Worm (Caenorhabditis elegans) whole organism, young adult: ENCODE results near the gene srbc-43.

Experiments used
- B0336.3 ChIP-seq: fragments of 200-800 bp; sonication (Bioruptor generic); IDR thresholded peaks from 2 replicates; pipeline ENCODE4 v1.3.6; 2022; ENCODE audit warnings: missing genetic modification characterization, missing compliant biosample characterization
- D2030.7 ChIP-seq: fragments of 200-800 bp; sonication (Bioruptor generic); IDR thresholded peaks from 2 replicates; pipeline ENCODE4 v1.3.6; 2022; ENCODE audit warnings: missing genetic modification reagents, missing genetic modification characterization, missing compliant biosample characterization
- F23B12.7 ChIP-seq: sonication (generic microtip); optimal IDR thresholded peaks from 2 replicates; lab custom pipeline; 2017; ENCODE audit warnings: missing genetic modification characterization, mild to moderate bottlenecking, missing compliant biosample characterization, antibody characterized with exemption, moderate library complexity; ENCODE audit not compliant: insufficient read depth
- F33H1.4 ChIP-seq: fragments of 200-800 bp; sonication (Bioruptor generic); IDR thresholded peaks from 2 replicates; pipeline ENCODE4 v1.3.6; 2022; ENCODE audit warnings: missing genetic modification reagents, missing genetic modification characterization, missing compliant biosample characterization
- F55B11.4 ChIP-seq: sonication (generic microtip); optimal IDR thresholded peaks from 2 replicates; lab custom pipeline; 2016; ENCODE audit warnings: missing compliant biosample characterization, missing genetic modification characterization, borderline replicate concordance; ENCODE audit not compliant: insufficient read depth
- F57A8.1 ChIP-seq: fragments of 200-800 bp; sonication (Bioruptor generic); optimal IDR thresholded peaks from 2 replicates; lab custom pipeline; 2018; ENCODE audit warnings: mild to moderate bottlenecking, missing genetic modification characterization, moderate library complexity, missing compliant biosample characterization
- K12H6.12 ChIP-seq: fragments of 200-800 bp; sonication (Bioruptor generic); optimal IDR thresholded peaks from 2 replicates; lab custom pipeline; 2018; ENCODE audit warnings: mild to moderate bottlenecking, missing genetic modification characterization, missing compliant biosample characterization
- Y53G8AR.9 ChIP-seq: fragments of 200-800 bp; sonication (Bioruptor generic); conservative IDR thresholded peaks from 2 replicates; pipeline ENCODE4 v1.3.6; 2022; ENCODE audit warnings: missing genetic modification reagents, missing genetic modification characterization, missing compliant biosample characterization
- Y95B8A.8 ChIP-seq: fragments of 200-800 bp; sonication (Bioruptor generic); IDR thresholded peaks from 2 replicates; pipeline ENCODE4 v1.3.6; 2022; ENCODE audit warnings: missing genetic modification reagents, missing genetic modification characterization, missing compliant biosample characterization
- ama-1 ChIP-seq, 3 experiments: fragments of 150-350 bp in 1 of 3; sonication (generic microtip) in 2 of 3; optimal IDR thresholded peaks; 2 replicates each; lab custom pipeline; 2014 to 2018; ENCODE audit warnings: missing biosample characterization in 2 of 3, missing genetic modification characterization in 2 of 3, missing genetic modification reagents in 2 of 3
- aptf-2 ChIP-seq: fragments of 200-800 bp; sonication (Bioruptor generic); conservative IDR thresholded peaks from 2 replicates; pipeline ENCODE4 v1.3.6; 2022; ENCODE audit warnings: missing genetic modification reagents, missing genetic modification characterization, missing compliant biosample characterization
- atf-7 ChIP-seq: sonication (generic microtip); optimal IDR thresholded peaks from 2 replicates; lab custom pipeline; 2017; ENCODE audit warnings: mild to moderate bottlenecking, missing genetic modification characterization, missing compliant biosample characterization
- attf-6 ChIP-seq: fragments of 200-800 bp; sonication (Bioruptor generic); IDR thresholded peaks from 2 replicates; pipeline ENCODE4 v1.3.6; 2022; ENCODE audit warnings: missing genetic modification reagents, missing genetic modification characterization, missing compliant biosample characterization
- bed-2 ChIP-seq: fragments of 200-800 bp; sonication (Bioruptor generic); IDR thresholded peaks from 2 replicates; pipeline ENCODE4 v1.3.6; 2022; ENCODE audit warnings: missing genetic modification reagents, missing genetic modification characterization, missing compliant biosample characterization
- ceh-27 ChIP-seq: fragments of 200-800 bp; sonication (Bioruptor generic); optimal IDR thresholded peaks from 2 replicates; lab custom pipeline; 2018; ENCODE audit warnings: mild to moderate bottlenecking, missing genetic modification characterization, moderate library complexity, missing compliant biosample characterization
- dpff-1 ChIP-seq: sonication (generic microtip); optimal IDR thresholded peaks from 2 replicates; lab custom pipeline; 2017; ENCODE audit warnings: mild to moderate bottlenecking, missing genetic modification characterization, missing compliant biosample characterization
- egl-18 ChIP-seq: fragments of 200-800 bp; sonication (Bioruptor generic); IDR thresholded peaks from 2 replicates; pipeline ENCODE4 v1.3.6; 2022; ENCODE audit warnings: missing genetic modification reagents, missing genetic modification characterization, missing compliant biosample characterization
- egrh-3 ChIP-seq: fragments of 200-800 bp; sonication (Bioruptor generic); IDR thresholded peaks from 2 replicates; pipeline ENCODE4 v1.3.6; 2022; ENCODE audit warnings: missing genetic modification reagents, missing genetic modification characterization, missing compliant biosample characterization
- ets-4 ChIP-seq: fragments of 200-800 bp; sonication (Bioruptor generic); optimal IDR thresholded peaks from 2 replicates; lab custom pipeline; 2018; ENCODE audit warnings: mild to moderate bottlenecking, missing genetic modification characterization, missing compliant biosample characterization
- fkh-3 ChIP-seq: sonication (generic microtip); optimal IDR thresholded peaks from 2 replicates; lab custom pipeline; 2016; ENCODE audit warnings: mild to moderate bottlenecking, missing genetic modification characterization, missing compliant biosample characterization
- him-1 ChIP-seq: sonication (generic microtip); optimal IDR thresholded peaks from 2 replicates; lab custom pipeline; 2016; ENCODE audit warnings: missing genotype, missing genetic modification reagents, missing genetic modification characterization, missing compliant biosample characterization
- hlh-12 ChIP-seq: sonication (generic microtip); optimal IDR thresholded peaks from 2 replicates; lab custom pipeline; 2016; ENCODE audit warnings: missing genetic modification characterization, missing compliant biosample characterization
- lir-1 ChIP-seq: fragments of 200-800 bp; sonication (Bioruptor generic); conservative IDR thresholded peaks from 2 replicates; pipeline ENCODE4 v1.3.6; 2022; ENCODE audit warnings: missing genetic modification reagents, missing genetic modification characterization, missing compliant biosample characterization
- lsl-1 ChIP-seq: fragments of 200-800 bp; sonication (Bioruptor generic); optimal IDR thresholded peaks from 2 replicates; lab custom pipeline; 2018; ENCODE audit warnings: mild to moderate bottlenecking, missing genetic modification characterization, moderate library complexity, missing compliant biosample characterization
- lsy-27 ChIP-seq: sonication (generic microtip); optimal IDR thresholded peaks from 2 replicates; lab custom pipeline; 2017; ENCODE audit warnings: missing genetic modification characterization, mild to moderate bottlenecking, missing compliant biosample characterization, antibody characterized with exemption, missing genotype, borderline replicate concordance; ENCODE audit not compliant: insufficient read depth
- madf-10 ChIP-seq: sonication (generic microtip); optimal IDR thresholded peaks from 2 replicates; lab custom pipeline; 2016; ENCODE audit warnings: mild to moderate bottlenecking, missing genetic modification characterization, missing compliant biosample characterization
- mel-28 ChIP-seq: sonication (generic microtip); optimal IDR thresholded peaks from 2 replicates; lab custom pipeline; 2016; ENCODE audit warnings: borderline replicate concordance, mild to moderate bottlenecking, missing genetic modification characterization, missing compliant biosample characterization
- mes-4 ChIP-seq: sonication (generic microtip); optimal IDR thresholded peaks from 2 replicates; lab custom pipeline; 2016; ENCODE audit warnings: missing genotype, missing genetic modification characterization, missing compliant biosample characterization
- mxl-1 ChIP-seq: sonication (generic microtip); optimal IDR thresholded peaks from 2 replicates; lab custom pipeline; 2016; ENCODE audit warnings: missing genetic modification characterization, missing compliant biosample characterization
- nfyb-1 ChIP-seq: fragments of 200-800 bp; sonication (Bioruptor generic); IDR thresholded peaks from 2 replicates; pipeline ENCODE4 v1.3.6; 2022; ENCODE audit warnings: missing genetic modification reagents, missing genetic modification characterization, missing compliant biosample characterization
- nhr-120 ChIP-seq: fragments of 200-800 bp; sonication (Bioruptor generic); IDR thresholded peaks from 2 replicates; pipeline ENCODE4 v1.3.6; 2022; ENCODE audit warnings: missing genetic modification characterization, missing compliant biosample characterization
- nhr-90 ChIP-seq: sonication (generic microtip); optimal IDR thresholded peaks from 2 replicates; lab custom pipeline; 2016; ENCODE audit warnings: missing genotype, mild to moderate bottlenecking, missing genetic modification characterization, missing compliant biosample characterization
- pha-4 ChIP-seq: fragments of 150-350 bp; sonication (generic microtip); optimal IDR thresholded peaks from 2 replicates; lab custom pipeline; 2014; ENCODE audit warnings: missing biosample characterization, missing genetic modification reagents, missing genetic modification characterization
- rcor-1 ChIP-seq: fragments of 200-800 bp; sonication (Bioruptor generic); IDR thresholded peaks from 2 replicates; pipeline ENCODE4 v1.3.6; 2022; ENCODE audit warnings: missing genetic modification reagents, missing genetic modification characterization, missing compliant biosample characterization
- repo-1 ChIP-seq: sonication (generic microtip); optimal IDR thresholded peaks from 2 replicates; lab custom pipeline; 2017; ENCODE audit warnings: mild to moderate bottlenecking, missing genetic modification characterization, missing compliant biosample characterization
- rpc-1 ChIP-seq, 2 experiments: fragments of 150-350 bp in 1 of 2; sonication (generic microtip) in 1 of 2; optimal IDR thresholded peaks; 2 replicates each; lab custom pipeline; 2014 to 2018; ENCODE audit warnings: missing biosample characterization in 1 of 2, missing genetic modification characterization in 1 of 2, missing genetic modification reagents in 1 of 2, missing genotype in 1 of 2
- snpc-3.4 ChIP-seq: sonication (generic microtip); optimal IDR thresholded peaks from 2 replicates; lab custom pipeline; 2017; ENCODE audit warnings: missing genetic modification characterization, mild to moderate bottlenecking, missing compliant biosample characterization, antibody characterized with exemption, moderate library complexity, missing genotype, missing genetic modification reagents
- snpc-4 ChIP-seq, 5 experiments: fragments of 150-350 bp in 1 of 5; sonication (generic microtip) in 4 of 5; optimal IDR thresholded peaks; 2 replicates each; lab custom pipeline; 2014 to 2018; ENCODE audit warnings: missing genetic modification characterization in 5 of 5, missing biosample characterization in 3 of 5, antibody characterized with exemption in 2 of 5, mild to moderate bottlenecking in 2 of 5, missing compliant biosample characterization in 2 of 5, missing genotype in 2 of 5, moderate library complexity in 2 of 5, missing genetic modification reagents in 1 of 5
- xnd-1 ChIP-seq: sonication (generic microtip); optimal IDR thresholded peaks from 2 replicates; lab custom pipeline; 2016; ENCODE audit warnings: missing genotype, missing genetic modification reagents, missing genetic modification characterization, missing compliant biosample characterization
- zfh-2 ChIP-seq: fragments of 200-800 bp; sonication (Bioruptor generic); conservative IDR thresholded peaks from 2 replicates; pipeline ENCODE4 v1.3.6; 2022; ENCODE audit warnings: missing genetic modification reagents, missing genetic modification characterization, missing compliant biosample characterization
- ztf-22 ChIP-seq: fragments of 200-800 bp; sonication (Bioruptor generic); optimal IDR thresholded peaks from 2 replicates; lab custom pipeline; 2018; ENCODE audit warnings: mild to moderate bottlenecking, missing genetic modification characterization, moderate library complexity, missing compliant biosample characterization
- ztf-26 ChIP-seq: sonication (generic microtip); optimal IDR thresholded peaks from 2 replicates; lab custom pipeline; 2017; ENCODE audit warnings: missing genetic modification characterization, missing compliant biosample characterization

The srbc-43 gene

DNA sequence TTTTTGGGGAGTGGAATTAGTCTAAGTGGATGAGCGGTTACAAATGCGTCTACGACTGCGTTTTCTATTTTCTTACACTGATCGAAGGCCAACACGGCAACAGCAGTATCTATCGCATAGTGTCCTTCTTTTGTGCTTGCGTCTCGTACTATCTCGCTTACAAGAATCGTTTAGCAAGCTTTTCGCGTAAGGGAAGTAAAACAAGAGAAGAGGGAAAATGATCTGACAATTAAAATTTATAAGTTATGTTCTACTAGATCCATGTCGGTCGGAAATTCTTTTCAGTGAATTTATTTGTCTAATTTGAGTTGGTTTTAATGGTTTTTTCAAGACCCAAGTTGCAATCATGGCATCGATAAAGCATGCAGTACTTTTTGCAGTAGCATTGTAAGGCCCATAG is 3.3 kb downstream of the srbc-43 start, which contains the start of gene fkb-4:
TSS of gene fkb-4 (minus strand) at position 101 of the 400 bp plus-strand sequence.
- TF ChIP-seq mel-28 (tag; lab: Kevin White, UChicago) (no peak), ztf-22 (GFP tag; lab: Kevin White, UChicago) (no peak), F57A8.1 (no peak), aptf-2 (GFP tag; lab: Robert Waterston, UW) (no peak), mes-4 (no peak), F55B11.4 (no peak), K12H6.12 (tag; lab: Kevin White, UChicago) (no peak), bed-2 (no peak)

DNA sequence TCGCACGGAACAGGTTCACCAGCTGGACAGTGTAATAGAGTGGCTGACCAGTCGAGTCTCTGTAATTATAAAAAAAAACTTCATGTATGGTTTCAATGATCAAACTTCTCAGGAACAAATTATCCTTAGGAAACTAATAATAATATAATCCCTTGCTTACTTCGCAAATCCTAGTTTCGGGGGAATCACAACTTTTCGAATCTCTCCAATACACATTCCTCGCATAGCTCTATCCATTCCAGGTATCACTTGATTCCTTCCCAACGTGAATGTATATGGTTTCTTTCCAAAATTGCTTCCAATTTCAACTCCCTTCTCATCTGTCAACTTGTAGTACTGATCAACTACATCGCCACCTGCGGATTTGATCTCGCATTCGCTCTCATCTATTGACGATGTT is 4.0 kb downstream of the srbc-43 start:
- TF ChIP-seq lsl-1 (GFP tag; lab: Kevin White, UChicago) = no peak
- TF ChIP-seq attf-6 = no peak
- no peak for TF ChIP-seq ceh-27 (GFP tag; lab: Kevin White, UChicago)
- no peak for TF ChIP-seq egrh-3 (GFP tag; lab: Robert Waterston, UW)
- no peak for TF ChIP-seq ztf-26 (tag; lab: Kevin White, UChicago)
- TF ChIP-seq, all 124 proteins: peak for 0

DNA sequence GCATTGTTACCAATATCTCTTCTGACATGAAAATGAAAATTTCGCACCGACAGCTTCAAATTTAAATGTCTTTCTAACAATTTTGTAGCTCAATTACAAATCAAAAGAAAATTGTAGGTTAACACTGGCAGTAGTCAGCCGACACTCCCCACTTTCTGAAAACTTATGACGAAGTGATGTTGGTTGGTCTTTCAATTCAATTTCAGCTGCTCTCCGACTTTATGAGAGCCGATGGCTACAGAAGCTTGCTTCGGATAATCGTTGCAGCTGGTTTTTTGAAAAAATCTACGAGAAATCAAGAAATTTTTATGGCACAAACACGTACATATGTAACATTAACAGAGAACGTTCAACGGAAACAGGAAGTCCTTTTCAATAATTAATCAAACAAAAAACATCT is 5.5 kb downstream of the srbc-43 start, which contains the start of gene sre-20:
TSS of gene sre-20 (minus strand) at position 101 of the 400 bp plus-strand sequence.
- TF ChIP-seq Y53G8AR.9 (no peak), mxl-1 (tag; lab: Kevin White, UChicago) (no peak), madf-10 (tag; lab: Kevin White, UChicago) (no peak), snpc-4 (GFP tag; optimal IDR thresholded peaks at IDR 0.05; lab: Kevin White, UChicago) (no peak), snpc-4 (tag; optimal IDR thresholded peaks at IDR 0.05; lab: Kevin White, UChicago) (no peak), fkh-3 (no peak), F23B12.7 (tag; lab: Kevin White, UChicago) (no peak), hlh-12 (tag; lab: Kevin White, UChicago) (no peak)
- TF ChIP-seq, all 124 proteins: peak for 0

DNA sequence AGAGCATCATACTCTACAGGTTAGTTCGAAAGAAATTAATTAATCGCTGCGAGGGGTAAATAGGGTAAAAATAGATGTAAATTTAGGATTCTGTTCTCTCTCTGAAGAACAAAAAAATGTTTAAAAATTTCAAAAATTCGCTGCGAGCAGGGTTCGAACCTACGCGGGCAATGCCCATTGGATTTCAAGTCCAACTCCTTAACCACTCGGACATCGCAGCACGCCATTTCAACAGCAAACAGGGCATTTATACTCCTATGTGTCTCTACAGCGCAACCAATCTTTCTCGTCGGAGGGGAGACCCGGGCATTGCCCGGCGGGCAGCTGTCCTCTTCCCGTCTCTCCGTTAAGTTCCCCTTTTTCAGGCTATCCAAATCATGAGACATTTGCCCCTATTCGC is 10.1 kb downstream of the srbc-43 start:
- TF ChIP-seq Y53G8AR.9 = no peak
- TF ChIP-seq lir-1 (GFP tag; lab: Robert Waterston, UW) = no peak
- TF ChIP-seq F57A8.1 = peak; percentile 68
- peak; percentile 76 for TF ChIP-seq him-1
- no peak for TF ChIP-seq zfh-2 (GFP tag; lab: Robert Waterston, UW)
- TF ChIP-seq repo-1 (tag; lab: Kevin White, UChicago) = peak; percentile 15
- TF ChIP-seq ceh-27 (GFP tag; lab: Kevin White, UChicago) = peak; percentile 75
- no peak for TF ChIP-seq pha-4 (tag; lab: Kevin White, UChicago)
- TF ChIP-seq nfyb-1 = peak; percentile 75
- TF ChIP-seq snpc-3.4 (tag; lab: Kevin White, UChicago) = peak; percentile 65
- TF ChIP-seq lsy-27 (tag; lab: Kevin White, UChicago) = peak; percentile 82
- 0 out of 2 replicates have a peak, but pooled peaks have one; percentile 61 for TF ChIP-seq nhr-120 (GFP tag; lab: Robert Waterston, UW)
- TF ChIP-seq ama-1 (optimal IDR thresholded peaks at IDR 0.05; lab: Kevin White, UChicago) = no peak
- peak in 1 of 2 experiments; percentile 76 for TF ChIP-seq ama-1 (GFP tag; optimal IDR thresholded peaks at IDR 0.05; lab: Kevin White, UChicago)
- peak; percentile 75 for TF ChIP-seq nhr-90 (tag; lab: Kevin White, UChicago)
- TF ChIP-seq rpc-1 (optimal IDR thresholded peaks at IDR 0.05; lab: Kevin White, UChicago) = peak; percentile 87
- peak; percentile 89 for TF ChIP-seq rpc-1 (tag; optimal IDR thresholded peaks at IDR 0.05; lab: Kevin White, UChicago)
- no peak; the same call in 1 of the 2 replicates for TF ChIP-seq F33H1.4 (GFP tag; lab: Robert Waterston, UW)
- TF ChIP-seq mel-28 (tag; lab: Kevin White, UChicago) = peak; percentile 17
- TF ChIP-seq Y95B8A.8 = peak; percentile 33; the same call in 1 of the 2 replicates
- no peak for TF ChIP-seq egl-18 (GFP tag; lab: Robert Waterston, UW)
- peak; percentile 74 for TF ChIP-seq ets-4 (GFP tag; lab: Kevin White, UChicago)
- no peak for TF ChIP-seq dpff-1
- no peak for TF ChIP-seq xnd-1 (tag; lab: Kevin White, UChicago)
- peak; percentile 68 for TF ChIP-seq D2030.7 (GFP tag; lab: Robert Waterston, UW)
- TF ChIP-seq B0336.3 = no peak
- TF ChIP-seq rcor-1 (GFP tag; lab: Robert Waterston, UW) = peak; percentile 49
- peak; percentile 4 for TF ChIP-seq atf-7 (tag; lab: Kevin White, UChicago)
